Worm (Caenorhabditis elegans) whole organism, L3 larva: ENCODE results near the gene clec-158.

Experiments
- R02D3.7 ChIP-seq: fragments of 150-350 bp; optimal IDR thresholded peaks from 2 replicates; lab custom pipeline; 2014; ENCODE audit warnings: missing biosample characterization, missing genetic modification characterization
- ZK546.5 ChIP-seq: sonication (generic microtip); optimal IDR thresholded peaks from 2 replicates; lab custom pipeline; 2017; ENCODE audit warnings: missing biosample characterization, missing genetic modification characterization
- aly-2 ChIP-seq: fragments of 150-350 bp; optimal IDR thresholded peaks from 2 replicates; lab custom pipeline; 2014; ENCODE audit warnings: missing biosample characterization, missing genetic modification characterization
- ama-1 ChIP-seq: fragments of 150-350 bp; optimal IDR thresholded peaks from 2 replicates; lab custom pipeline; 2018
- ceh-16 ChIP-seq: sonication (generic microtip); optimal IDR thresholded peaks from 2 replicates; lab custom pipeline; 2017; ENCODE audit warnings: missing biosample characterization, missing genetic modification characterization
- ceh-28 ChIP-seq: fragments of 150-350 bp; optimal IDR thresholded peaks from 2 replicates; lab custom pipeline; 2014; ENCODE audit warnings: missing biosample characterization, missing genetic modification reagents, missing genetic modification characterization
- ceh-82 ChIP-seq: fragments of 150-350 bp; optimal IDR thresholded peaks from 2 replicates; lab custom pipeline; 2014; ENCODE audit warnings: missing biosample characterization, missing genetic modification characterization
- ceh-9 ChIP-seq: sonication (generic microtip); optimal IDR thresholded peaks from 2 replicates; lab custom pipeline; 2018; ENCODE audit warnings: missing biosample characterization, missing genetic modification characterization
- daf-12 ChIP-seq: fragments of 150-350 bp; optimal IDR thresholded peaks from 2 replicates; lab custom pipeline; 2014; ENCODE audit warnings: missing biosample characterization, missing genetic modification reagents, missing genetic modification characterization
- egl-27 ChIP-seq: sonication (generic microtip); optimal IDR thresholded peaks from 4 replicates; lab custom pipeline; 2017; ENCODE audit warnings: missing biosample characterization, missing genetic modification reagents, missing genetic modification characterization
- egl-5 ChIP-seq: fragments of 150-350 bp; optimal IDR thresholded peaks from 2 replicates; lab custom pipeline; 2017; ENCODE audit warnings: missing biosample characterization, missing genetic modification reagents, missing genetic modification characterization, inconsistent platforms
- elt-1 ChIP-seq: fragments of 150-350 bp; optimal IDR thresholded peaks from 2 replicates; lab custom pipeline; 2014; ENCODE audit warnings: missing biosample characterization, missing genetic modification characterization
- elt-2 ChIP-seq: sonication (generic microtip); optimal IDR thresholded peaks from 2 replicates; lab custom pipeline; 2016; ENCODE audit warnings: missing genetic modification reagents, mild to moderate bottlenecking, missing genetic modification characterization, missing compliant biosample characterization
- elt-3 ChIP-seq, 3 experiments: fragments of 150-350 bp in 1 of 3; sonication (generic microtip) in 2 of 3; optimal IDR thresholded peaks; 2 replicates in 2 of 3; 4 replicates in 1 of 3; lab custom pipeline; 2014 to 2017; ENCODE audit warnings: missing biosample characterization in 3 of 3, missing genetic modification characterization in 3 of 3
- eor-1 ChIP-seq, 2 experiments: fragments of 150-350 bp; optimal IDR thresholded peaks; 2 replicates each; lab custom pipeline; 2014 to 2018; ENCODE audit warnings: missing biosample characterization in 2 of 2, missing genetic modification characterization in 2 of 2
- fkh-10 ChIP-seq: sonication (generic microtip); optimal IDR thresholded peaks from 2 replicates; lab custom pipeline; 2017; ENCODE audit warnings: missing biosample characterization, missing genetic modification reagents, missing genetic modification characterization
- fkh-2 ChIP-seq: fragments of 150-350 bp; optimal IDR thresholded peaks from 2 replicates; lab custom pipeline; 2014; ENCODE audit warnings: missing biosample characterization, missing genetic modification reagents, missing genetic modification characterization
- fos-1 ChIP-seq: fragments of 150-350 bp; optimal IDR thresholded peaks from 2 replicates; lab custom pipeline; 2014; ENCODE audit warnings: missing biosample characterization, missing genetic modification characterization
- hmg-11 ChIP-seq: sonication (generic microtip); optimal IDR thresholded peaks from 2 replicates; lab custom pipeline; 2016; ENCODE audit warnings: missing genetic modification characterization, missing compliant biosample characterization
- jun-1 ChIP-seq: fragments of 150-350 bp; optimal IDR thresholded peaks from 2 replicates; lab custom pipeline; 2014; ENCODE audit warnings: missing biosample characterization, missing genetic modification reagents, missing genetic modification characterization
- lin-15B ChIP-seq: fragments of 150-350 bp; optimal IDR thresholded peaks from 2 replicates; lab custom pipeline; 2014; ENCODE audit warnings: missing biosample characterization, missing genetic modification characterization
- lin-39 ChIP-seq: fragments of 150-350 bp; optimal IDR thresholded peaks from 2 replicates; lab custom pipeline; 2018; ENCODE audit warnings: missing biosample characterization, missing genetic modification reagents, missing genetic modification characterization
- lsy-12 ChIP-seq: sonication (generic microtip); optimal IDR thresholded peaks from 2 replicates; lab custom pipeline; 2016; ENCODE audit warnings: mild to moderate bottlenecking, missing genetic modification characterization, missing compliant biosample characterization
- mdl-1 ChIP-seq: fragments of 150-350 bp; optimal IDR thresholded peaks from 2 replicates; lab custom pipeline; 2014; ENCODE audit warnings: missing biosample characterization, missing genetic modification characterization
- mml-1 ChIP-seq: fragments of 150-350 bp; sonication (generic microtip); optimal IDR thresholded peaks from 3 replicates; lab custom pipeline; 2014; ENCODE audit warnings: missing biosample characterization, missing genetic modification characterization
- nfya-1 ChIP-seq: sonication (generic microtip); optimal IDR thresholded peaks from 2 replicates; lab custom pipeline; 2017; ENCODE audit warnings: missing genetic modification characterization, mild to moderate bottlenecking, missing compliant biosample characterization, antibody characterized with exemption, moderate library complexity; ENCODE audit not compliant: insufficient read depth
- nhr-11 ChIP-seq: fragments of 150-350 bp; optimal IDR thresholded peaks from 2 replicates; lab custom pipeline; 2014; ENCODE audit warnings: missing biosample characterization, missing genetic modification characterization
- nhr-12 ChIP-seq: fragments of 150-350 bp; optimal IDR thresholded peaks from 2 replicates; lab custom pipeline; 2014; ENCODE audit warnings: missing biosample characterization, missing genetic modification characterization
- nhr-23 ChIP-seq: fragments of 150-350 bp; optimal IDR thresholded peaks from 2 replicates; lab custom pipeline; 2014; ENCODE audit warnings: missing biosample characterization, missing genetic modification reagents, missing genetic modification characterization
- nhr-237 ChIP-seq: fragments of 150-350 bp; optimal IDR thresholded peaks from 2 replicates; lab custom pipeline; 2014; ENCODE audit warnings: missing biosample characterization, missing genetic modification characterization
- nhr-25 ChIP-seq: sonication (generic microtip); optimal IDR thresholded peaks from 2 replicates; lab custom pipeline; 2017; ENCODE audit warnings: missing biosample characterization, missing genetic modification characterization
- nhr-28 ChIP-seq: fragments of 150-350 bp; optimal IDR thresholded peaks from 2 replicates; lab custom pipeline; 2014; ENCODE audit warnings: missing biosample characterization, missing genetic modification characterization
- nhr-43 ChIP-seq: sonication (generic microtip); optimal IDR thresholded peaks from 2 replicates; lab custom pipeline; 2016; ENCODE audit warnings: mild to moderate bottlenecking, missing genetic modification characterization, missing compliant biosample characterization; ENCODE audit not compliant: poor library complexity, severe bottlenecking
- nhr-67 ChIP-seq: fragments of 150-350 bp; optimal IDR thresholded peaks from 2 replicates; lab custom pipeline; 2014; ENCODE audit warnings: missing biosample characterization, missing genetic modification characterization
- nhr-76 ChIP-seq: fragments of 150-350 bp; sonication (generic microtip); optimal IDR thresholded peaks from 5 replicates; lab custom pipeline; 2014; ENCODE audit warnings: missing biosample characterization, missing genetic modification characterization
- nhr-77 ChIP-seq: fragments of 150-350 bp; optimal IDR thresholded peaks from 2 replicates; lab custom pipeline; 2014; ENCODE audit warnings: missing biosample characterization, missing genetic modification characterization
- pha-4 ChIP-seq: fragments of 150-350 bp; optimal IDR thresholded peaks from 2 replicates; lab custom pipeline; 2014; ENCODE audit warnings: missing biosample characterization, missing genetic modification reagents, missing genetic modification characterization
- pqm-1 ChIP-seq: fragments of 150-350 bp; optimal IDR thresholded peaks from 2 replicates; lab custom pipeline; 2017; ENCODE audit warnings: missing biosample characterization, missing genetic modification characterization, inconsistent platforms
- sea-2 ChIP-seq: fragments of 150-350 bp; sonication (generic microtip); optimal IDR thresholded peaks from 4 replicates; lab custom pipeline; 2014; ENCODE audit warnings: missing biosample characterization, missing genetic modification reagents, missing genetic modification characterization
- skn-1 ChIP-seq: fragments of 150-350 bp; optimal IDR thresholded peaks from 2 replicates; lab custom pipeline; 2014; ENCODE audit warnings: missing biosample characterization, missing genetic modification characterization
- snpc-4 ChIP-seq: fragments of 150-350 bp; optimal IDR thresholded peaks from 2 replicates; lab custom pipeline; 2014; ENCODE audit warnings: missing biosample characterization, missing genetic modification characterization
- tbx-2 ChIP-seq: sonication (generic microtip); optimal IDR thresholded peaks from 2 replicates; lab custom pipeline; 2016; ENCODE audit warnings: mild to moderate bottlenecking, missing genetic modification characterization, missing compliant biosample characterization
- unc-39 ChIP-seq: sonication (generic microtip); optimal IDR thresholded peaks from 4 replicates; lab custom pipeline; 2017; ENCODE audit warnings: missing biosample characterization, missing genetic modification characterization
- unc-62 ChIP-seq: fragments of 150-350 bp; sonication (generic microtip); optimal IDR thresholded peaks from 4 replicates; lab custom pipeline; 2014; ENCODE audit warnings: missing biosample characterization, missing genetic modification reagents, missing genetic modification characterization
- zag-1 ChIP-seq: fragments of 150-350 bp; optimal IDR thresholded peaks from 2 replicates; lab custom pipeline; 2014; ENCODE audit warnings: missing biosample characterization, missing genetic modification characterization
- ztf-11 ChIP-seq: fragments of 150-350 bp; optimal IDR thresholded peaks from 2 replicates; lab custom pipeline; 2014; ENCODE audit warnings: missing biosample characterization, missing genetic modification characterization
- ztf-4 ChIP-seq: fragments of 150-350 bp; optimal IDR thresholded peaks from 2 replicates; lab custom pipeline; 2014; ENCODE audit warnings: missing biosample characterization, missing genetic modification characterization

clec-158 gene

DNA sequence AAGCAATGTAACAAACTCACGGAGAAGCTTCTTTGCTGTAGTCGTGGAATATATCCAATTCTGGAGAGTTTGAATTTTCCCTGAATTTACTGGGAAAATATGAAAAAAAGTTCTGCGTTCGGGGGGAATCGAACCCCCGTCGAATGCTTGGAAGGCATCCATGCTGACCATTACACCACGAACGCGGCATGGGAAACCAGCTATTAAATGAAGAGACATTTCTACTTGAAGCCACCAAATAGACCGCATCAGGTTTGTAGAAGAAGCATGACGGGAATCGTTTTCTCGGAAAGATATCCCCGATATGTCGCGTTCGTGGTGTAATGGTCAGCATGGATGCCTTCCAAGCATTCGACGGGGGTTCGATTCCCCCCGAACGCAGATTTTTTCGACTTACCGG lies 29.1 kb upstream of the clec-158 start:
- TF ChIP-seq nfya-1 (peak; percentile 39), tbx-2 (tag; lab: Kevin White, UChicago) (peak; percentile 28), nhr-25 (peak; percentile 69), pqm-1 (tag; lab: Kevin White, UChicago) (peak; percentile 4), elt-3 (tag; optimal IDR thresholded peaks at IDR 0.05; lab: Kevin White, UChicago) (no peak), nhr-43 (tag; lab: Kevin White, UChicago) (peak; percentile 75), nhr-11 (no peak), hmg-11 (peak; percentile 37), elt-2 (tag; lab: Kevin White, UChicago) (peak; percentile 4), lsy-12 (tag; lab: Kevin White, UChicago) (peak; percentile 66), nhr-23 (tag; lab: Kevin White, UChicago) (peak; percentile 29), pha-4 (tag; lab: Kevin White, UChicago) (peak; percentile 46), nhr-77 (tag; lab: Kevin White, UChicago) (no peak), unc-39 (tag; lab: Kevin White, UChicago) (no peak)

ce11 chrIII:6887574-6887973 lies 28.2 kb upstream of the clec-158 start:
- TF ChIP-seq fkh-2 (tag; lab: Kevin White, UChicago) (no peak), lin-15B (tag; lab: Kevin White, UChicago) (peak; percentile 32), mml-1 (no peak), ceh-9 (tag; lab: Kevin White, UChicago) (no peak), nhr-76 (tag; lab: Kevin White, UChicago) (no peak), mdl-1 (tag; lab: Kevin White, UChicago) (no peak), skn-1 (tag; lab: Kevin White, UChicago) (no peak), fos-1 (tag; lab: Kevin White, UChicago) (no peak), nhr-23 (tag; lab: Kevin White, UChicago) (no peak), egl-27 (tag; lab: Kevin White, UChicago) (peak; percentile 32), unc-39 (tag; lab: Kevin White, UChicago) (no peak), sea-2 (GFP tag; lab: Kevin White, UChicago) (no peak), ztf-4 (tag; lab: Kevin White, UChicago) (no peak), ceh-16 (no peak), snpc-4 (tag; lab: Kevin White, UChicago) (no peak), nhr-28 (no peak), egl-5 (tag; lab: Kevin White, UChicago) (no peak), ceh-28 (tag; lab: Kevin White, UChicago) (no peak), nhr-12 (no peak), daf-12 (tag; lab: Kevin White, UChicago) (no peak), lsy-12 (tag; lab: Kevin White, UChicago) (peak; percentile 67), ztf-11 (tag; lab: Kevin White, UChicago) (no peak), pqm-1 (tag; lab: Kevin White, UChicago) (peak; percentile 33), elt-1 (tag; lab: Kevin White, UChicago) (no peak), zag-1 (tag; lab: Kevin White, UChicago) (no peak), ama-1 (lab: Kevin White, UChicago) (peak; percentile 18), hmg-11 (peak; percentile 89), nhr-11 (no peak), fkh-10 (GFP tag; lab: Kevin White, UChicago) (no peak), tbx-2 (tag; lab: Kevin White, UChicago) (peak; percentile 28), nhr-43 (tag; lab: Kevin White, UChicago) (peak; percentile 25), nhr-67 (no peak), aly-2 (tag; lab: Kevin White, UChicago) (no peak), ZK546.5 (no peak), nfya-1 (peak; percentile 67), nhr-77 (tag; lab: Kevin White, UChicago) (no peak), elt-2 (tag; lab: Kevin White, UChicago) (peak; percentile 35), lin-39 (peak; percentile 53), unc-62 (GFP tag; lab: Kevin White, UChicago) (no peak), R02D3.7 (tag; lab: Kevin White, UChicago) (peak; percentile 45), jun-1 (tag; lab: Kevin White, UChicago) (no peak), ceh-82 (no peak), nhr-25 (no peak), nhr-237 (tag; lab: Kevin White, UChicago) (no peak), eor-1 (tag; optimal IDR thresholded peaks at IDR 0.05; lab: Kevin White, UChicago) (no peak), pha-4 (tag; lab: Kevin White, UChicago) (no peak), elt-3 (tag; optimal IDR thresholded peaks at IDR 0.05; lab: Kevin White, UChicago) (peak in 1 of 3 experiments; percentile 59)
